Fruit fly (Drosophila melanogaster): ENCODE measurements around the gene CG33928.

The CG33928 gene

DNA sequence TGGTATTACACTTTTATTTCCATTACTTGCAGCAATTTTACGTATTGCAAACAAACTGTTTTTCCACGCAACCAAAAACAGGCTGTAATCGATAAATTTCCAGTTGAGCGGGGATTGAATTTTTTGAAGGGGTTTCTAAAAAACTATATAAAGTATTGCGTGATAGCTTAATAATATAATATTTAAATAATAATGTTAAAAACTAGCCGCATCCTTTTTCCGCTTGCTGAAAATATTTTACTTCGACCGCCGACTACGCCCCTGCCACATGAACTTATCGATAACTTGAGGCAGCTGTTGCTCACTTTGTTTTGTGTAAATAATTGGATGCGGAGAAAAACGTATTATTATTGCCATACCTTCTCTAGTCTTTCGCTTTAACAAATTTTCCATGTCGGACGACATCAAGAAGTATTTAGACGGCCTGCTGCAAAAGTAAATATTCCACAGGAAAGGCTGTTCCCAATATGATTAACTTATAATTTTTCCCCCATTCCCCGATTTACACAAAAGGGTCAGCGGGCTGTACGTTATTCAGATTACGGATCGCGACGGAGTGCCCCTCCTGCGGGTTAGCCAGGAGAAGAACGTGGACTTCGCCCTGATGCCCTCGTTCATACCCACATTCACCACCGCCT is 44.7 kb upstream of the CG33928 start, which contains the start of the genes fws and Lamtor3 (continued):
- TF ChIP-seq knrl (GFP tag; IDR thresholded peaks at IDR 0.05; ENCODE audit: partially characterized antibody), result 0 out of 3 replicates have a peak, but pooled peaks have one; percentile 32
- peak; percentile 92 for TF ChIP-seq CG3065 (GFP tag; optimal IDR thresholded peaks at IDR 0.05)
- TF ChIP-seq BtbVII (GFP tag; optimal IDR thresholded peaks at IDR 0.05), result peak; percentile 96
- TF ChIP-seq luna (GFP tag; optimal IDR thresholded peaks at IDR 0.05), result peak; percentile 11
- TF ChIP-seq CG6654 (GFP tag; optimal IDR thresholded peaks at IDR 0.05), result peak; percentile 91
- TF ChIP-seq slou (GFP tag; optimal IDR thresholded peaks at IDR 0.05), result peak; percentile 97
- peak; percentile 99 for TF ChIP-seq CG2199 (GFP tag; IDR thresholded peaks at IDR 0.05)
- TF ChIP-seq fd96Cb (tag; optimal IDR thresholded peaks at IDR 0.05), result peak; percentile 98
- TF ChIP-seq CG2116 (GFP tag; optimal IDR thresholded peaks at IDR 0.05), result peak; percentile 88
- peak; percentile 99 for TF ChIP-seq CG3847 (GFP tag; IDR thresholded peaks at IDR 0.05)
- peak; percentile 42 for TF ChIP-seq pnt (GFP tag; optimal IDR thresholded peaks at IDR 0.05)
- TF ChIP-seq CG3163 (GFP tag; optimal IDR thresholded peaks at IDR 0.05), result peak; percentile 58
- peak; percentile 85 for TF ChIP-seq CG33557 (GFP tag; optimal IDR thresholded peaks at IDR 0.05)
- peak; percentile 100 for TF ChIP-seq CG14441 (GFP tag; IDR thresholded peaks at IDR 0.05)
- TF ChIP-seq CG9437 (GFP tag; optimal IDR thresholded peaks at IDR 0.05), result peak; percentile 96
- peak; percentile 99 for TF ChIP-seq Dbx (GFP tag; IDR thresholded peaks at IDR 0.05)
- peak; percentile 99 for TF ChIP-seq Optix (GFP tag; IDR thresholded peaks at IDR 0.05)
- TF ChIP-seq CG3838 (GFP tag; optimal IDR thresholded peaks at IDR 0.05), result peak; percentile 87
- TF ChIP-seq CG10565 (GFP tag; optimal IDR thresholded peaks at IDR 0.05), result peak; percentile 74
- peak; percentile 99 for TF ChIP-seq unpg (GFP tag; optimal IDR thresholded peaks at IDR 0.05)
- peak; percentile 99 for TF ChIP-seq nmo (GFP tag; optimal IDR thresholded peaks at IDR 0.05)
- TF ChIP-seq CG18262 (tag; optimal IDR thresholded peaks at IDR 0.05), result peak; percentile 98
- TF ChIP-seq hth (optimal IDR thresholded peaks at IDR 0.05), result no peak
- TF ChIP-seq wor (GFP tag; IDR thresholded peaks at IDR 0.05), result peak; percentile 99
- peak; percentile 80 for TF ChIP-seq CG16863 (GFP tag; optimal IDR thresholded peaks at IDR 0.05)
- peak; percentile 99 for TF ChIP-seq ken (GFP tag; IDR thresholded peaks at IDR 0.05)
- TF ChIP-seq B-H2 (GFP tag; optimal IDR thresholded peaks at IDR 0.05), result peak; percentile 46
- peak; percentile 99 for TF ChIP-seq sob (GFP tag; IDR thresholded peaks at IDR 0.05)
- TF ChIP-seq Ada2b (GFP tag; IDR thresholded peaks at IDR 0.05), result peak; percentile 99
- TF ChIP-seq yki (optimal IDR thresholded peaks at IDR 0.05), result no peak
- TF ChIP-seq CG13287 (GFP tag; IDR thresholded peaks at IDR 0.05; ENCODE audit: partially characterized antibody), result peak; percentile 78
- TF ChIP-seq CHES-1-like (GFP tag; optimal IDR thresholded peaks at IDR 0.05), result peak; percentile 84
- peak; percentile 56 for TF ChIP-seq Dp (GFP tag; optimal IDR thresholded peaks at IDR 0.05)
- no peak for TF ChIP-seq Hr39 (optimal IDR thresholded peaks at IDR 0.05)
- TF ChIP-seq NC2β (GFP tag; optimal IDR thresholded peaks at IDR 0.05), result peak; percentile 74
- TF ChIP-seq scrt (GFP tag; optimal IDR thresholded peaks at IDR 0.05), result peak; percentile 97
- TF ChIP-seq CkIIα-i1 (GFP tag; IDR thresholded peaks at IDR 0.05), result peak; percentile 96
- TF ChIP-seq CG8290 (GFP tag; optimal IDR thresholded peaks at IDR 0.05), result peak; percentile 77
- TF ChIP-seq CG8290 (tag; optimal IDR thresholded peaks at IDR 0.05), result peak in 1 of 2 experiments; percentile 84
- TF ChIP-seq esg (GFP tag; conservative IDR thresholded peaks at IDR 0.05), result peak; percentile 99
- TF ChIP-seq CG12942 (GFP tag; optimal IDR thresholded peaks at IDR 0.05), result peak; percentile 96
- TF ChIP-seq grau (tag; optimal IDR thresholded peaks at IDR 0.05), result peak; percentile 97
- TF ChIP-seq HLH4C (GFP tag; IDR thresholded peaks at IDR 0.05; ENCODE audit: partially characterized antibody), result peak; percentile 71
- peak; percentile 98 for TF ChIP-seq Dek (tag; optimal IDR thresholded peaks at IDR 0.05)
- TF ChIP-seq CG4707 (GFP tag; optimal IDR thresholded peaks at IDR 0.05), result peak; percentile 87
- peak; percentile 68 for TF ChIP-seq Atf-2 (GFP tag; optimal IDR thresholded peaks at IDR 0.05)
- TF ChIP-seq CG6683 (GFP tag; optimal IDR thresholded peaks at IDR 0.05), result peak; percentile 94
- peak; percentile 95 for TF ChIP-seq CG1024 (GFP tag; IDR thresholded peaks at IDR 0.05)
- peak; percentile 91 for TF ChIP-seq trh (GFP tag; optimal IDR thresholded peaks at IDR 0.05)
- peak; percentile 99 for TF ChIP-seq stc (GFP tag; IDR thresholded peaks at IDR 0.05)
- peak; percentile 99 for TF ChIP-seq wdn (GFP tag; IDR thresholded peaks at IDR 0.05)
- TF ChIP-seq z (GFP tag; IDR thresholded peaks at IDR 0.05), result peak; percentile 80
